Worm (Caenorhabditis elegans) whole organism, L2 larva: ENCODE measurements around the gene F40F8.5.

Experiments
- fos-1 ChIP-seq: fragments of 150-350 bp; optimal IDR thresholded peaks from 2 replicates; lab custom pipeline; 2014; ENCODE audit warnings: missing biosample characterization, missing genetic modification characterization
- skn-1 ChIP-seq: sonication (generic microtip); optimal IDR thresholded peaks from 2 replicates; lab custom pipeline; 2017; ENCODE audit warnings: missing biosample characterization, missing genetic modification characterization
- snpc-4 ChIP-seq: fragments of 150-350 bp; optimal IDR thresholded peaks from 2 replicates; lab custom pipeline; 2014; ENCODE audit warnings: missing biosample characterization, missing genetic modification characterization
- unc-62 ChIP-seq: fragments of 150-350 bp; optimal IDR thresholded peaks from 2 replicates; lab custom pipeline; 2014; ENCODE audit warnings: missing biosample characterization, missing genetic modification reagents, missing genetic modification characterization

DNA sequence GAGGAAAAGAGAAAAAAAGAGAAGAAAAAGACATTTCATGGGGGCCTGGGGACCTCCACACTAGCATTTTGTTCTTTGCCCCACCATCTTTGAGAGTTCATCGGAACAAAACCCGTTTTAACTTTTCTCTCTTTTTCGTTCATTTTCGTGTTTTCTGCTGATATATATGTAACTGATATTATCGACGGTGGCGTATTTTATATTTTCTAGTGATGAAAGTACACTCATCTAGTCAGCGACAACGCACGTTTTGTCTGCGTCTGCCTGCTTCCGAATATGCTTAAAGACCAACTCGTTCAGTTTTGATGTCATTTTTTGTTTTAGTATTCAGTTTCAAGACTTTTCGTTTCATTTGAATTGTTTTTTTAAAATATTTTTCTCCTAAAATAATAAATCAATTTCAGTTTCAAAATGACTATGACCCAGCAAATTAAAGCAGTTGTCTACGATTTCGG lies 46.5 kb upstream of the F40F8.5 start, which contains the start of gene bigr-1:
- TF ChIP-seq snpc-4 (tag; lab: Kevin White, UChicago) (no peak), fos-1 (tag; lab: Kevin White, UChicago) (peak; percentile 44), unc-62 (no peak), skn-1 (no peak)
